Worm (Caenorhabditis elegans): ENCODE measurements around the gene dct-15.

ce11 chrIV:9789496-9789895, 21.0 kb downstream of the dct-15 start, which contains the start of gene T13F2.4:
- TF ChIP-seq F13H6.1 (tag; optimal IDR thresholded peaks at IDR 0.05) (no peak), elt-3 (tag; optimal IDR thresholded peaks at IDR 0.05) (no peak)

All from whole organism, L2 larva.